Fruit fly (Drosophila melanogaster): Measurements from ENCODE around the gene RpS5b.

Gene RpS5b

DNA sequence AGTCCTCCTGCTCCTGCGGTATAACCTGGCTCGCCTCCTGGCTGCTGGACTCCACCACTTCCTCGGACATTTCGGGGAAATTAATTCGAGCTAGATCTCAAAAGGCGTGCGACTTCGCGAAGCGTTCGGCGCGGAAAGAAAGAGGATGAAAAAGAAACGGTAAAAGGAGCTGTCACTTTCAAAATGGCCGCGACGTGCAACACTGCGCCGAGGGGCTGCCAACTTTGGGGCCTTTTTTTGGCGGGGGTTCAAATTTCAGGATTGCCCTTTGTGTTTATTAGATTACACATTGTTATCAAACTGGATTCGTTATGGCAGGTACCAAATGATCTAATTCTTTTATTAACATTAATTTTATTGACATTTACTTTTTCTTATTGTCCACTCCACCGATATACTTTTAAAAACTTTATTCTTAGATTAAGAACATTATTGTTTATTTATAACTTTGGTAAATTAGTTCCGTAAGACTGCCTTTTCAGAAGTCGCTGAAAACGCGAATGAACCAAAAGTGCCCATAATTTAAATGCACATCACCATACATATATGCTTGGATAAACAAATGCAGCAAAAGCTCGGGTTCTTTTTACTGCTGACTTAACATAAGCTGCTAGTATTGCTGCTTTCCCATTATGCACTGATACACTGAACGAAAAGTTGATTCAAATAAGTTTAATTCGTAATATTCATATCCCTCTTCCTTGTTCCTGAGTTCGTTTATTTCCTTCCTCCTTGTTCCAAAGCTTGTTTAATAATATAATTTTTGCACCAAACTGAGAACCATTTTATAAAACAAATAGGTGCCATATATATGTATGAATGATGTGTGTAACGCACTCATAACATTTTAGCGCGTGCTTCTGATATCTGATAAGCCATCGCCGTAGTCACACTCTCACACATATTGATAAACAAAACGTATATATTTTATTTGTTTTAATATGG lies at the start of gene RpS5b:
RpS5b (minus strand) TSS at position 156 of the 945 bp plus-strand sequence.
- TF ChIP-seq CG12768 (GFP tag; optimal IDR thresholded peaks at IDR 0.05) (no peak), CG5204 (GFP tag; optimal IDR thresholded peaks at IDR 0.05) (no peak), Clk (GFP tag; optimal IDR thresholded peaks at IDR 0.05) (no peak), Mnt (GFP tag; optimal IDR thresholded peaks at IDR 0.05) (peak; percentile 18), kay (GFP tag; ENCODE audit: borderline replicate concordance) (no peak), cic (GFP tag; optimal IDR thresholded peaks at IDR 0.05) (no peak), ovo (GFP tag; optimal IDR thresholded peaks at IDR 0.05) (peak; percentile 81), bab1 (GFP tag; optimal IDR thresholded peaks at IDR 0.05) (peak; percentile 73), toe (GFP tag; optimal IDR thresholded peaks at IDR 0.05) (no peak), CG1620 (GFP tag; optimal IDR thresholded peaks at IDR 0.05) (no peak), pad (GFP tag; optimal IDR thresholded peaks at IDR 0.05) (peak; percentile 40), CG11617 (GFP tag; optimal IDR thresholded peaks at IDR 0.05) (peak; percentile 10), CG7045 (GFP tag; optimal IDR thresholded peaks at IDR 0.05) (no peak), CG14711 (tag; optimal IDR thresholded peaks at IDR 0.05) (peak; percentile 82), CG33017 (tag; optimal IDR thresholded peaks at IDR 0.05) (no peak), CG7101 (tag; optimal IDR thresholded peaks at IDR 0.05) (peak; percentile 28), tj (GFP tag; optimal IDR thresholded peaks at IDR 0.05) (peak; percentile 99), Crg-1 (GFP tag; optimal IDR thresholded peaks at IDR 0.05) (no peak), cnc (optimal IDR thresholded peaks at IDR 0.05) (no peak)

dm6 chr3R:14917927-14918829 lies 16.8 kb upstream of the RpS5b start, which contains the start of gene Sdr:
Gene Sdr (plus strand): TSS chr3R:14918628.
- TF ChIP-seq ovo (GFP tag; optimal IDR thresholded peaks at IDR 0.05) = no peak
- TF ChIP-seq CG14711 (tag; optimal IDR thresholded peaks at IDR 0.05) = peak; percentile 29
- peak; percentile 74 for TF ChIP-seq bab1 (GFP tag; optimal IDR thresholded peaks at IDR 0.05)

dm6 chr3R:14912449-14912987 lies 11.2 kb upstream of the RpS5b start:
- TF ChIP-seq CG7101 (tag; optimal IDR thresholded peaks at IDR 0.05) (no peak), CG5204 (GFP tag; optimal IDR thresholded peaks at IDR 0.05) (no peak), CG33017 (tag; optimal IDR thresholded peaks at IDR 0.05) (no peak), kay (GFP tag; ENCODE audit: borderline replicate concordance) (no peak), ovo (GFP tag; optimal IDR thresholded peaks at IDR 0.05) (no peak), cnc (optimal IDR thresholded peaks at IDR 0.05) (no peak), Hr96 (GFP tag; optimal IDR thresholded peaks at IDR 0.05) (no peak), tj (GFP tag; optimal IDR thresholded peaks at IDR 0.05) (no peak), CG7045 (GFP tag; optimal IDR thresholded peaks at IDR 0.05) (no peak), Clk (GFP tag; optimal IDR thresholded peaks at IDR 0.05) (no peak), Mnt (GFP tag; optimal IDR thresholded peaks at IDR 0.05) (no peak), bab1 (GFP tag; optimal IDR thresholded peaks at IDR 0.05) (no peak)

- TF ChIP-seq CG1620 (GFP tag; optimal IDR thresholded peaks at IDR 0.05) (peak; percentile 53), CG12768 (GFP tag; optimal IDR thresholded peaks at IDR 0.05) (no peak), ovo (GFP tag; optimal IDR thresholded peaks at IDR 0.05) (no peak), tj (GFP tag; optimal IDR thresholded peaks at IDR 0.05) (peak; percentile 19), CG7045 (GFP tag; optimal IDR thresholded peaks at IDR 0.05) (no peak), CG11617 (GFP tag; optimal IDR thresholded peaks at IDR 0.05) (no peak), Hr96 (GFP tag; optimal IDR thresholded peaks at IDR 0.05) (peak; percentile 50), bab1 (GFP tag; optimal IDR thresholded peaks at IDR 0.05) (peak; percentile 37), cnc (optimal IDR thresholded peaks at IDR 0.05) (no peak), kay (GFP tag; ENCODE audit: borderline replicate concordance) (no peak), pad (GFP tag; optimal IDR thresholded peaks at IDR 0.05) (peak; percentile 20), Clk (GFP tag; optimal IDR thresholded peaks at IDR 0.05) (no peak), CG5204 (GFP tag; optimal IDR thresholded peaks at IDR 0.05) (no peak), toe (GFP tag; optimal IDR thresholded peaks at IDR 0.05) (no peak), cic (GFP tag; optimal IDR thresholded peaks at IDR 0.05) (peak; percentile 42), CG33017 (tag; optimal IDR thresholded peaks at IDR 0.05) (no peak), Crg-1 (GFP tag; optimal IDR thresholded peaks at IDR 0.05) (no peak), CG14711 (tag; optimal IDR thresholded peaks at IDR 0.05) (peak; percentile 9), CG7101 (tag; optimal IDR thresholded peaks at IDR 0.05) (no peak), Mnt (GFP tag; optimal IDR thresholded peaks at IDR 0.05) (peak; percentile 56)
These were observed 2.6 kb upstream of the RpS5b start, which contains the start of gene VhaPPA1-1 for dm6 chr3R:14903837-14904431. Gene VhaPPA1-1 (minus strand): TSS chr3R:14904061.

- TF ChIP-seq pad (GFP tag; optimal IDR thresholded peaks at IDR 0.05) (no peak), CG7101 (tag; optimal IDR thresholded peaks at IDR 0.05) (no peak), bab1 (GFP tag; optimal IDR thresholded peaks at IDR 0.05) (no peak), Hr96 (GFP tag; optimal IDR thresholded peaks at IDR 0.05) (no peak), kay (GFP tag; ENCODE audit: borderline replicate concordance) (no peak), CG12768 (GFP tag; optimal IDR thresholded peaks at IDR 0.05) (no peak), CG11617 (GFP tag; optimal IDR thresholded peaks at IDR 0.05) (no peak), CG7045 (GFP tag; optimal IDR thresholded peaks at IDR 0.05) (no peak), CG14711 (tag; optimal IDR thresholded peaks at IDR 0.05) (no peak), Mnt (GFP tag; optimal IDR thresholded peaks at IDR 0.05) (no peak), cic (GFP tag; optimal IDR thresholded peaks at IDR 0.05) (no peak), CG1620 (GFP tag; optimal IDR thresholded peaks at IDR 0.05) (no peak), cnc (optimal IDR thresholded peaks at IDR 0.05) (no peak), CG33017 (tag; optimal IDR thresholded peaks at IDR 0.05) (no peak), tj (GFP tag; optimal IDR thresholded peaks at IDR 0.05) (no peak), ovo (GFP tag; optimal IDR thresholded peaks at IDR 0.05) (no peak), Clk (GFP tag; optimal IDR thresholded peaks at IDR 0.05) (no peak), CG5204 (GFP tag; optimal IDR thresholded peaks at IDR 0.05) (no peak), Crg-1 (GFP tag; optimal IDR thresholded peaks at IDR 0.05) (no peak)
These were observed 1.2 kb downstream of the RpS5b start, which contains the start of gene VhaPPA1-2 for dm6 chr3R:14900177-14900576. Gene VhaPPA1-2 (minus strand): TSS chr3R:14900277.
